Fruit fly (Drosophila melanogaster): ENCODE measurements around the gene Cph.

Cph gene

dm6 chrX:7097859-7098303 is 39.6 kb upstream of the Cph start, which contains the start of gene Sxl (continued):
- peak; percentile 37 for TF ChIP-seq grau (tag; optimal IDR thresholded peaks at IDR 0.05)
- no peak for TF ChIP-seq ind (GFP tag; optimal IDR thresholded peaks at IDR 0.05)
- TF ChIP-seq sob (GFP tag; IDR thresholded peaks at IDR 0.05), result peak; percentile 41
- TF ChIP-seq CkIIα-i1 (GFP tag; IDR thresholded peaks at IDR 0.05), result no peak
- TF ChIP-seq CG7839 (tag; optimal IDR thresholded peaks at IDR 0.05), result peak; percentile 15
- peak; percentile 20 for TF ChIP-seq unpg (GFP tag; optimal IDR thresholded peaks at IDR 0.05)
- no peak for TF ChIP-seq CG11695 (GFP tag; IDR thresholded peaks at IDR 0.05)
- TF ChIP-seq CG7786 (GFP tag; optimal IDR thresholded peaks at IDR 0.05), result no peak
- TF ChIP-seq CG7556 (GFP tag; optimal IDR thresholded peaks at IDR 0.05), result no peak
- TF ChIP-seq h (optimal IDR thresholded peaks at IDR 0.05), result no peak
- TF ChIP-seq CG15479 (GFP tag; optimal IDR thresholded peaks at IDR 0.05), result no peak
- no peak for TF ChIP-seq cad (GFP tag; optimal IDR thresholded peaks at IDR 0.05)
- TF ChIP-seq chinmo (GFP tag; IDR thresholded peaks at IDR 0.05; ENCODE audit: partially characterized antibody), result 0 out of 4 replicates have a peak, but pooled peaks have one; percentile 62
- TF ChIP-seq CG7928 (GFP tag; optimal IDR thresholded peaks at IDR 0.05), result no peak
- TF ChIP-seq chm (GFP tag; IDR thresholded peaks at IDR 0.05), result peak; percentile 72; the same call in 1 of the 2 replicates
- TF ChIP-seq tx (GFP tag; optimal IDR thresholded peaks at IDR 0.05), result no peak
- TF ChIP-seq jigr1 (GFP tag; IDR thresholded peaks at IDR 0.05), result no peak
- TF ChIP-seq knrl (GFP tag; IDR thresholded peaks at IDR 0.05; ENCODE audit: partially characterized antibody), result peak; percentile 54; the same call in 1 of the 3 replicates
- peak; percentile 97 for TF ChIP-seq pzg (GFP tag; optimal IDR thresholded peaks at IDR 0.05)
- no peak for TF ChIP-seq CG2875 (GFP tag; optimal IDR thresholded peaks at IDR 0.05)
- no peak for TF ChIP-seq MBD-R2 (GFP tag; IDR thresholded peaks at IDR 0.05)
- no peak for TF ChIP-seq CG6813 (GFP tag; optimal IDR thresholded peaks at IDR 0.05)
- TF ChIP-seq wek (GFP tag; optimal IDR thresholded peaks at IDR 0.05), result peak; percentile 57
- TF ChIP-seq CG6765 (GFP tag; optimal IDR thresholded peaks at IDR 0.05), result peak; percentile 18
- TF ChIP-seq bbx (GFP tag; IDR thresholded peaks at IDR 0.05; ENCODE audit: partially characterized antibody), result peak; percentile 52; the same call in 1 of the 2 replicates
- TF ChIP-seq ken (GFP tag; IDR thresholded peaks at IDR 0.05), result 0 out of 3 replicates have a peak, but pooled peaks have one; percentile 15
- no peak for TF ChIP-seq CG5245 (GFP tag; optimal IDR thresholded peaks at IDR 0.05)
- TF ChIP-seq Max (GFP tag; optimal IDR thresholded peaks at IDR 0.05), result no peak
- TF ChIP-seq sens (GFP tag), result peak; percentile 85
- peak; percentile 54 for TF ChIP-seq CG3281 (GFP tag; optimal IDR thresholded peaks at IDR 0.05)
- no peak for TF ChIP-seq CG18619 (GFP tag; optimal IDR thresholded peaks at IDR 0.05)
- peak; percentile 21 for TF ChIP-seq CHES-1-like (GFP tag; optimal IDR thresholded peaks at IDR 0.05)
- no peak for TF ChIP-seq fru (optimal IDR thresholded peaks at IDR 0.05)
- TF ChIP-seq HLHmδ (GFP tag; optimal IDR thresholded peaks at IDR 0.05), result peak; percentile 15
- peak; percentile 29 for TF ChIP-seq repo (GFP tag; optimal IDR thresholded peaks at IDR 0.05)
- TF ChIP-seq CTCF (GFP tag; optimal IDR thresholded peaks at IDR 0.05), result peak; percentile 79
- peak; percentile 46 for TF ChIP-seq CG31365 (tag; optimal IDR thresholded peaks at IDR 0.05)
- no peak for TF ChIP-seq usp (GFP tag; optimal IDR thresholded peaks at IDR 0.05)
- TF ChIP-seq lilli (GFP tag; optimal IDR thresholded peaks at IDR 0.05), result peak; percentile 8
- no peak for TF ChIP-seq Hsf (GFP tag; optimal IDR thresholded peaks at IDR 0.05)
- TF ChIP-seq dysf (GFP tag; IDR thresholded peaks at IDR 0.05), result no peak
- TF ChIP-seq salm (tag; optimal IDR thresholded peaks at IDR 0.05), result peak; percentile 7
- peak in 1 of 2 experiments; percentile 52 for TF ChIP-seq Pdp1 (GFP tag; optimal IDR thresholded peaks at IDR 0.05)
- TF ChIP-seq CG4328 (GFP tag; optimal IDR thresholded peaks at IDR 0.05), result no peak
- TF ChIP-seq Sox100B (GFP tag; optimal IDR thresholded peaks at IDR 0.05), result no peak
- TF ChIP-seq gem (tag; optimal IDR thresholded peaks at IDR 0.05), result no peak
- TF ChIP-seq bowl (GFP tag; IDR thresholded peaks at IDR 0.05), result no peak
- TF ChIP-seq Lhr (GFP tag; optimal IDR thresholded peaks at IDR 0.05), result peak; percentile 97
- TF ChIP-seq CG7963 (GFP tag; IDR thresholded peaks at IDR 0.05; ENCODE audit: partially characterized antibody), result no peak
- TF ChIP-seq CG12236 (GFP tag; optimal IDR thresholded peaks at IDR 0.05), result no peak
- no peak for TF ChIP-seq CG10274 (GFP tag; optimal IDR thresholded peaks at IDR 0.05)
- TF ChIP-seq CG17361 (GFP tag; IDR thresholded peaks at IDR 0.05), result 0 out of 3 replicates have a peak, but pooled peaks have one; percentile 20
